Fruit fly (Drosophila melanogaster): ENCODE data around the gene CG42709.
A peak's percentile ranks its signal among the peaks of the same experiment; 100 is the strongest.

The CG42709 gene

DNA sequence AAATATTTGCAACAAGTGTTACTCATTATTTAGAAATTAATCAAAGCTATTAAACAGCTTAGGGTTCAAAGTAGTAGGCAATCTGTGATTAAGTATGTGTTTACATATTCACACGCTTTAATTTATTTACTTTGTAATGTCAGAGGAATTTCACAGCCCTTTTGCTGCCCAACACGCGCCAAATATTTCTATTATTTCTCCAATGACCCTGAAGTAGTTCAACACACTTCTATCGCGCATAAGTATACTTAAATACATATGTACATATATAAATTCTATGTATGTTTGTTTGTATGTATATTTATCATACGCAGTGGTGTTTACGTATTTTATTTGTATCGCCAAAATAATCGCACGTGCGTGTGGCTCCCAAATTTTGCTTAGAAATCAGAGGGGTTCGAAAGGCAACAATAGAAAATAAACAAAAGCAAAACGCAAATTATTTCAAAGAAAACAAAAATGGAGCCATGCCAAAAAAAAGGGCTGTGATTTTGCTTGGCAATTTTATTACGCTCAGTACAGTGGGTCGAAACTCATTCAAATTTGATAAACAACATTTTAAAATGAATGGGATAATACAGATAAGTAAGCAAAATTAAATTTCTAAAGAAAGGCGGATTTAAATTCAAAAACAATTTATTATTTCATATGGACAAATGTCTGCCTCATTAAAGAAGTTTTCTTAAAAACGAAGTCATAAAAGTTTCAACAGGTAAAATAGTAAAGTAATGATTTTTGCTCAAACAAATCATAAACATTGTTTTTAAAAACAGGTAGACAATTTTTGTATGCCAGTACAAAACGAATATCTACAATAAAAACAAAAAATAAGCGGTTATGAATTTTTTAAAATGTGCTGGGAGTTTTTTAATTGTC is 13.4 kb downstream of the CG42709 start (continued):
- TF ChIP-seq BtbVII (GFP tag; optimal IDR thresholded peaks at IDR 0.05) (peak; percentile 32), Pdp1 (GFP tag; optimal IDR thresholded peaks at IDR 0.05) (peak; percentile 38 to 53), dysf (GFP tag; IDR thresholded peaks at IDR 0.05) (peak; percentile 46; the same call in 1 of the 3 replicates), CG4328 (GFP tag; optimal IDR thresholded peaks at IDR 0.05) (no peak), MBD-R2 (GFP tag; IDR thresholded peaks at IDR 0.05) (peak; percentile 39), Dll (GFP tag; IDR thresholded peaks at IDR 0.05; ENCODE audit: partially characterized antibody) (no peak), ftz-f1 (GFP tag; optimal IDR thresholded peaks at IDR 0.05) (no peak), MTF-1 (GFP tag; optimal IDR thresholded peaks at IDR 0.05; ENCODE audit: borderline replicate concordance) (no peak), en (GFP tag; optimal IDR thresholded peaks at IDR 0.05) (no peak), CG12659 (GFP tag; optimal IDR thresholded peaks at IDR 0.05) (peak; percentile 45), CG16779 (GFP tag; IDR thresholded peaks at IDR 0.05) (no peak; the same call in 1 of the 2 replicates), CG30431 (GFP tag; optimal IDR thresholded peaks at IDR 0.05) (no peak), CG3726 (GFP tag; IDR thresholded peaks at IDR 0.05) (no peak), fd3F (GFP tag; optimal IDR thresholded peaks at IDR 0.05) (peak; percentile 39), Elba2 (GFP tag; optimal IDR thresholded peaks at IDR 0.05) (no peak), gsb-n (tag; optimal IDR thresholded peaks at IDR 0.05) (no peak), Sry-δ (GFP tag; optimal IDR thresholded peaks at IDR 0.05) (no peak), tap (tag; optimal IDR thresholded peaks at IDR 0.05) (peak; percentile 37), CG10431 (GFP tag; optimal IDR thresholded peaks at IDR 0.05) (no peak), CG6683 (GFP tag; optimal IDR thresholded peaks at IDR 0.05) (no peak), CG1792 (GFP tag; optimal IDR thresholded peaks at IDR 0.05) (peak; percentile 1), ara (GFP tag; IDR thresholded peaks at IDR 0.05) (no peak), CG17359 (tag; optimal IDR thresholded peaks at IDR 0.05) (peak; percentile 18), CG12155 (GFP tag; optimal IDR thresholded peaks at IDR 0.05) (peak; percentile 23), trh (GFP tag; optimal IDR thresholded peaks at IDR 0.05) (no peak), CG10654 (GFP tag; optimal IDR thresholded peaks at IDR 0.05) (no peak), tgo (GFP tag; IDR thresholded peaks at IDR 0.05) (0 out of 3 replicates have a peak, but pooled peaks have one; percentile 17), Dip2 (GFP tag; IDR thresholded peaks at IDR 0.05) (no peak), CG6813 (GFP tag; optimal IDR thresholded peaks at IDR 0.05) (peak; percentile 10), Blimp-1 (GFP tag; optimal IDR thresholded peaks at IDR 0.05) (peak; percentile 2), nerfin-1 (tag; optimal IDR thresholded peaks at IDR 0.05) (no peak), lmd (GFP tag; IDR thresholded peaks at IDR 0.05) (peak; percentile 53; the same call in 1 of the 2 replicates), Spps (tag; optimal IDR thresholded peaks at IDR 0.05) (no peak), sr (GFP tag; IDR thresholded peaks at IDR 0.05) (no peak), dpn (GFP tag; optimal IDR thresholded peaks at IDR 0.05) (peak; percentile 24 to 83), tna (GFP tag; IDR thresholded peaks at IDR 0.05; ENCODE audit: partially characterized antibody) (no peak), Fer1 (GFP tag; optimal IDR thresholded peaks at IDR 0.05) (no peak), CG2875 (GFP tag; optimal IDR thresholded peaks at IDR 0.05) (no peak), CG18599 (GFP tag; optimal IDR thresholded peaks at IDR 0.05) (peak; percentile 42), CG1602 (GFP tag; optimal IDR thresholded peaks at IDR 0.05) (no peak), BEAF-32 (GFP tag; optimal IDR thresholded peaks at IDR 0.05) (no peak), stwl (tag; optimal IDR thresholded peaks at IDR 0.05) (no peak), unc-4 (GFP tag; IDR thresholded peaks at IDR 0.05; ENCODE audit: partially characterized antibody) (no peak), CG6791 (GFP tag; IDR thresholded peaks at IDR 0.05; ENCODE audit: partially characterized antibody) (no peak), CG14014 (GFP tag; IDR thresholded peaks at IDR 0.05) (peak; percentile 41; the same call in 1 of the 2 replicates), CG2202 (tag; optimal IDR thresholded peaks at IDR 0.05) (no peak), Xbp1 (GFP tag; optimal IDR thresholded peaks at IDR 0.05) (peak; percentile 33), sqz (GFP tag; optimal IDR thresholded peaks at IDR 0.05) (no peak)
